Fruit fly (Drosophila melanogaster): ENCODE results near the gene Myc.
A peak's percentile ranks its signal among the peaks of the same experiment; 100 is the strongest.

The Myc gene

DNA sequence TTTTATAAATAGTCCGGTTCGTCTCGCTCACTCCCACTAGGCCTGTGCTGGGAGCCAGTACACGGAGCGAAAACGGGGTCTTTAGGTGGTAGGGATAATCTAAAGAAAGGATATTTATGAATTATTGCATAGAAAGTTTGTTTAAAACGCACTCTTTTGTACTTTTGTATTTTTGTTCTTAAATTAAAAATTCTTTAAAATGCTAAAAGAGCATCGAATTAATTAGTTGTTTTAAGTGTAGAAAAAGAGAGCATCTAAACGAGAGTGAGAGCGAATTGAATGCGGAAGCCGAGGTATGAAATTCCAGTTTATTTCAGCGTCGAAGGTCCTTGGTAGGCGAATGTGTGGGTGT, 54.6 kb downstream of the Myc start (continued):
- TF ChIP-seq gt (GFP tag; IDR thresholded peaks at IDR 0.05): no peak
- peak; percentile 76 for TF ChIP-seq Abd-B (GFP tag; optimal IDR thresholded peaks at IDR 0.05)
- peak; percentile 58 for TF ChIP-seq CG10209 (GFP tag; optimal IDR thresholded peaks at IDR 0.05)
- peak; percentile 76 for TF ChIP-seq pum (GFP tag; optimal IDR thresholded peaks at IDR 0.05)
- peak; percentile 81 for TF ChIP-seq CG7556 (GFP tag; optimal IDR thresholded peaks at IDR 0.05)
- peak; percentile 10 for TF ChIP-seq CG15011 (GFP tag; optimal IDR thresholded peaks at IDR 0.05)
- TF ChIP-seq Stat92E (GFP tag; optimal IDR thresholded peaks at IDR 0.05): peak in 1 of 3 experiments; percentile 25
- TF ChIP-seq CG7928 (GFP tag; optimal IDR thresholded peaks at IDR 0.05): no peak
- peak; percentile 75 for TF ChIP-seq CG9609 (GFP tag; optimal IDR thresholded peaks at IDR 0.05)
- peak; percentile 78; the same call in 2 of the 3 replicates for TF ChIP-seq otp (GFP tag; IDR thresholded peaks at IDR 0.05)
- TF ChIP-seq CG6683 (GFP tag; optimal IDR thresholded peaks at IDR 0.05): no peak
- TF ChIP-seq Hand (GFP tag; optimal IDR thresholded peaks at IDR 0.05): no peak
- TF ChIP-seq fd3F (GFP tag; optimal IDR thresholded peaks at IDR 0.05): peak; percentile 37
- TF ChIP-seq CG9727 (GFP tag; optimal IDR thresholded peaks at IDR 0.05): peak; percentile 82
- TF ChIP-seq CG11093 (GFP tag; IDR thresholded peaks at IDR 0.05): no peak
- TF ChIP-seq Pdp1 (GFP tag; optimal IDR thresholded peaks at IDR 0.05): peak; percentile 65 to 79
- peak; percentile 61 for TF ChIP-seq mam (GFP tag; optimal IDR thresholded peaks at IDR 0.05)
- TF ChIP-seq caup (GFP tag; optimal IDR thresholded peaks at IDR 0.05; ENCODE audit: severe bottlenecking): no peak
- TF ChIP-seq Oaz (GFP tag; IDR thresholded peaks at IDR 0.05): no peak
- TF ChIP-seq gsb-n (tag; optimal IDR thresholded peaks at IDR 0.05): peak; percentile 87
- peak; percentile 87 for TF ChIP-seq ci (GFP tag; IDR thresholded peaks at IDR 0.05)
- TF ChIP-seq sim (GFP tag; IDR thresholded peaks at IDR 0.05): 0 out of 2 replicates have a peak, but pooled peaks have one; percentile 49
- TF ChIP-seq Mad (GFP tag; optimal IDR thresholded peaks at IDR 0.05): peak; percentile 50
- TF ChIP-seq disco-r (GFP tag; optimal IDR thresholded peaks at IDR 0.05): peak; percentile 64
- TF ChIP-seq MESR4 (GFP tag; optimal IDR thresholded peaks at IDR 0.05): no peak
- TF ChIP-seq CG16779 (GFP tag; IDR thresholded peaks at IDR 0.05): no peak
- no peak for TF ChIP-seq insv (GFP tag; optimal IDR thresholded peaks at IDR 0.05)
- TF ChIP-seq CG9797 (GFP tag; optimal IDR thresholded peaks at IDR 0.05): no peak
- peak; percentile 63 for TF ChIP-seq CG13123 (GFP tag; optimal IDR thresholded peaks at IDR 0.05)
- TF ChIP-seq luna (GFP tag; optimal IDR thresholded peaks at IDR 0.05): no peak
- TF ChIP-seq ERR (GFP tag; optimal IDR thresholded peaks at IDR 0.05): peak; percentile 28
- TF ChIP-seq CG14667 (GFP tag; IDR thresholded peaks at IDR 0.05): no peak
- TF ChIP-seq repo (GFP tag; optimal IDR thresholded peaks at IDR 0.05): peak; percentile 16
- TF ChIP-seq grn (GFP tag; optimal IDR thresholded peaks at IDR 0.05): no peak
- peak; percentile 79 for TF ChIP-seq CG10979 (tag; optimal IDR thresholded peaks at IDR 0.05)
- TF ChIP-seq klu (GFP tag; IDR thresholded peaks at IDR 0.05): 0 out of 2 replicates have a peak, but pooled peaks have one; percentile 21
- no peak for TF ChIP-seq ftz-f1 (GFP tag; optimal IDR thresholded peaks at IDR 0.05)
- peak; percentile 79 for TF ChIP-seq CG1603 (tag; optimal IDR thresholded peaks at IDR 0.05)
- no peak for TF ChIP-seq bbx (GFP tag; IDR thresholded peaks at IDR 0.05; ENCODE audit: partially characterized antibody)
- TF ChIP-seq crc (GFP tag; optimal IDR thresholded peaks at IDR 0.05): peak; percentile 45
- TF ChIP-seq CG13624 (GFP tag; optimal IDR thresholded peaks at IDR 0.05): peak; percentile 65
- no peak for TF ChIP-seq Mrtf (GFP tag; IDR thresholded peaks at IDR 0.05)
- TF ChIP-seq CG11696 (GFP tag; IDR thresholded peaks at IDR 0.05): no peak
- peak; percentile 13 for TF ChIP-seq trem (tag; optimal IDR thresholded peaks at IDR 0.05)
- peak; percentile 58 for TF ChIP-seq tin (GFP tag; optimal IDR thresholded peaks at IDR 0.05)
- TF ChIP-seq CoRest (tag; optimal IDR thresholded peaks at IDR 0.05): peak; percentile 84
- peak; percentile 66 for TF ChIP-seq CG15269 (tag; optimal IDR thresholded peaks at IDR 0.05)
- no peak for TF ChIP-seq Adf1 (GFP tag; IDR thresholded peaks at IDR 0.05)
- TF ChIP-seq Xrp1 (GFP tag; IDR thresholded peaks at IDR 0.05): peak; percentile 89
- TF ChIP-seq CG7745 (tag; optimal IDR thresholded peaks at IDR 0.05): peak; percentile 74
- TF ChIP-seq CG4404 (GFP tag; IDR thresholded peaks at IDR 0.05): peak; percentile 94
